Fruit fly (Drosophila melanogaster) S2 (cell line): ENCODE measurements around the gene Sc2.

Experiments used
- CG8478 ChIP-seq: fragments of >200 bp; optimal IDR thresholded peaks from 2 replicates; lab custom pipeline; 2018
- CTCF ChIP-seq, 2 experiments: fragments of >200 bp; optimal IDR thresholded peaks; 2 replicates each; lab custom pipeline; 2018

DNA sequence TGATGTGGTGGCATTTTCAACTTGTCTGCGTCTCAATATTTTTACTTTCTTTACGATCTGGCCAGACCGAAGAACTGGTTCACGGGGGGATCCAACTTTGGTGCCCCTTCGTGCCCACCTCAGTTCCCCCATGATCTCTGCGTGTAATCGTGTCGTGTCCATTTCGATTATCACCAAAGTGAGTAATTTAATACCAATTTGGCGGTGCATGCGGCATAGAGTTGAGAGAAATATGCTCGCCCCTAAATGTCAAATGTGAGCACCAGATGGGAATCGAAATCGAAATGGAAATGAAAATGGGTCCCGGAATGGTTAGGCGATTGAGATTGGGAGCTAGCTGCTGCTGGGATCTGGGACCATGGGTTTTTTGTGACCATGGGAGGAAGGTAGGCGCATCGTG, 32.0 kb upstream of the Sc2 start:
- TF ChIP-seq CTCF (optimal IDR thresholded peaks at IDR 0.05; lab: Kevin White, UChicago): no peak
- TF ChIP-seq CG8478 (lab: Kevin White, UChicago): no peak
